Fruit fly (Drosophila melanogaster): ENCODE results near the gene Hex-A.

Hex-A gene

dm6 chrX:9578696-9579509, 6.6 kb upstream of the Hex-A start:
- TF ChIP-seq EcR (GFP tag; optimal IDR thresholded peaks at IDR 0.05) (peak; percentile 83), CG15710 (tag; optimal IDR thresholded peaks at IDR 0.05) (peak; percentile 99), CG34367 (tag; optimal IDR thresholded peaks at IDR 0.05) (peak; percentile 98), CG8301 (tag; optimal IDR thresholded peaks at IDR 0.05) (peak; percentile 99), CG14655 (GFP tag; optimal IDR thresholded peaks at IDR 0.05) (peak; percentile 99), Ets98B (GFP tag; IDR thresholded peaks at IDR 0.05) (peak; percentile 99), CG8159 (tag; optimal IDR thresholded peaks at IDR 0.05) (peak; percentile 98), CG13204 (GFP tag; optimal IDR thresholded peaks at IDR 0.05) (peak; percentile 94), CG4496 (GFP tag; IDR thresholded peaks at IDR 0.05) (peak; percentile 99), fd96Ca (GFP tag; IDR thresholded peaks at IDR 0.05) (peak; percentile 99), CG32121 (GFP tag; IDR thresholded peaks at IDR 0.05) (peak; percentile 97), Pif1A (GFP tag; optimal IDR thresholded peaks at IDR 0.05) (peak; percentile 99), D1 (tag; optimal IDR thresholded peaks at IDR 0.05) (peak; percentile 94), rn (GFP tag; IDR thresholded peaks at IDR 0.05) (peak; percentile 97), CG9948 (tag; optimal IDR thresholded peaks at IDR 0.05) (peak; percentile 98), CG12605 (GFP tag; IDR thresholded peaks at IDR 0.05) (peak; percentile 97), CG17806 (tag; optimal IDR thresholded peaks at IDR 0.05) (peak; percentile 99), CG10348 (GFP tag; IDR thresholded peaks at IDR 0.05) (peak; percentile 92), gl (tag; optimal IDR thresholded peaks at IDR 0.05) (peak; percentile 97), Snoo (tag; optimal IDR thresholded peaks at IDR 0.05) (peak; percentile 99), Pif1B (GFP tag; optimal IDR thresholded peaks at IDR 0.05) (peak; percentile 99)

dm6 chrX:9579918-9580521, 5.5 kb upstream of the Hex-A start, which contains the start of gene LPCAT:
Gene LPCAT, minus strand, starts transcription at chrX:9579987.
- TF ChIP-seq CG14655 (GFP tag; optimal IDR thresholded peaks at IDR 0.05) (peak; percentile 34), CG8301 (tag; optimal IDR thresholded peaks at IDR 0.05) (peak; percentile 27), CG4496 (GFP tag; IDR thresholded peaks at IDR 0.05) (peak; percentile 84), Pif1A (GFP tag; optimal IDR thresholded peaks at IDR 0.05) (peak; percentile 43), Pif1B (GFP tag; optimal IDR thresholded peaks at IDR 0.05) (no peak), rn (GFP tag; IDR thresholded peaks at IDR 0.05) (peak; percentile 56), Ets98B (GFP tag; IDR thresholded peaks at IDR 0.05) (peak; percentile 56), gl (tag; optimal IDR thresholded peaks at IDR 0.05) (no peak), CG34367 (tag; optimal IDR thresholded peaks at IDR 0.05) (no peak), CG12605 (GFP tag; IDR thresholded peaks at IDR 0.05) (no peak), CG17806 (tag; optimal IDR thresholded peaks at IDR 0.05) (peak; percentile 58), EcR (GFP tag; optimal IDR thresholded peaks at IDR 0.05) (no peak), Snoo (tag; optimal IDR thresholded peaks at IDR 0.05) (peak; percentile 63), CG8159 (tag; optimal IDR thresholded peaks at IDR 0.05) (peak; percentile 68), CG13204 (GFP tag; optimal IDR thresholded peaks at IDR 0.05) (no peak), D1 (tag; optimal IDR thresholded peaks at IDR 0.05) (no peak), CG10348 (GFP tag; IDR thresholded peaks at IDR 0.05) (0 out of 2 replicates have a peak, but pooled peaks have one; percentile 18), fd96Ca (GFP tag; IDR thresholded peaks at IDR 0.05) (peak; percentile 77), CG9948 (tag; optimal IDR thresholded peaks at IDR 0.05) (peak; percentile 43), CG15710 (tag; optimal IDR thresholded peaks at IDR 0.05) (peak; percentile 34), CG32121 (GFP tag; IDR thresholded peaks at IDR 0.05) (peak; percentile 63)

dm6 chrX:9580544-9580943, 4.9 kb upstream of the Hex-A start:
- no peak for TF ChIP-seq Snoo (tag; optimal IDR thresholded peaks at IDR 0.05)
- 0 out of 3 replicates have a peak, but pooled peaks have one; percentile 11 for TF ChIP-seq CG4496 (GFP tag; IDR thresholded peaks at IDR 0.05)
- peak; percentile 9; the same call in 1 of the 3 replicates for TF ChIP-seq fd96Ca (GFP tag; IDR thresholded peaks at IDR 0.05)
- peak; percentile 92 for TF ChIP-seq EcR (GFP tag; optimal IDR thresholded peaks at IDR 0.05)

- TF ChIP-seq CG8159 (tag; optimal IDR thresholded peaks at IDR 0.05): no peak
- no peak for TF ChIP-seq CG10348 (GFP tag; IDR thresholded peaks at IDR 0.05)
- no peak for TF ChIP-seq gl (tag; optimal IDR thresholded peaks at IDR 0.05)
- no peak for TF ChIP-seq CG32121 (GFP tag; IDR thresholded peaks at IDR 0.05)
- TF ChIP-seq CG8301 (tag; optimal IDR thresholded peaks at IDR 0.05): no peak
- no peak for TF ChIP-seq Ets98B (GFP tag; IDR thresholded peaks at IDR 0.05)
- TF ChIP-seq D1 (tag; optimal IDR thresholded peaks at IDR 0.05): no peak
- TF ChIP-seq CG13204 (GFP tag; optimal IDR thresholded peaks at IDR 0.05): peak; percentile 6
- TF ChIP-seq Snoo (tag; optimal IDR thresholded peaks at IDR 0.05): peak; percentile 6
- no peak for TF ChIP-seq rn (GFP tag; IDR thresholded peaks at IDR 0.05)
- TF ChIP-seq Pif1B (GFP tag; optimal IDR thresholded peaks at IDR 0.05): no peak
- no peak for TF ChIP-seq CG15710 (tag; optimal IDR thresholded peaks at IDR 0.05)
- TF ChIP-seq Pif1A (GFP tag; optimal IDR thresholded peaks at IDR 0.05): no peak
- TF ChIP-seq CG4496 (GFP tag; IDR thresholded peaks at IDR 0.05): 0 out of 3 replicates have a peak, but pooled peaks have one; percentile 8
- no peak for TF ChIP-seq CG14655 (GFP tag; optimal IDR thresholded peaks at IDR 0.05)
- TF ChIP-seq CG12605 (GFP tag; IDR thresholded peaks at IDR 0.05): no peak
- TF ChIP-seq CG34367 (tag; optimal IDR thresholded peaks at IDR 0.05): no peak
- TF ChIP-seq EcR (GFP tag; optimal IDR thresholded peaks at IDR 0.05): peak; percentile 79
Measured at dm6 chrX:9581869-9582268, 3.6 kb upstream of the Hex-A start.

dm6 chrX:9582659-9583317, 2.7 kb upstream of the Hex-A start:
- TF ChIP-seq Pif1A (GFP tag; optimal IDR thresholded peaks at IDR 0.05): peak; percentile 34
- TF ChIP-seq Snoo (tag; optimal IDR thresholded peaks at IDR 0.05): peak; percentile 53
- no peak for TF ChIP-seq CG12605 (GFP tag; IDR thresholded peaks at IDR 0.05)
- TF ChIP-seq gl (tag; optimal IDR thresholded peaks at IDR 0.05): peak; percentile 28
- peak; percentile 73 for TF ChIP-seq CG8301 (tag; optimal IDR thresholded peaks at IDR 0.05)
- TF ChIP-seq CG17806 (tag; optimal IDR thresholded peaks at IDR 0.05): peak; percentile 63
- no peak for TF ChIP-seq EcR (GFP tag; optimal IDR thresholded peaks at IDR 0.05)
- peak; percentile 27 for TF ChIP-seq Pif1B (GFP tag; optimal IDR thresholded peaks at IDR 0.05)
- TF ChIP-seq CG15710 (tag; optimal IDR thresholded peaks at IDR 0.05): peak; percentile 69
- TF ChIP-seq D1 (tag; optimal IDR thresholded peaks at IDR 0.05): no peak
- peak; percentile 21; the same call in 1 of the 2 replicates for TF ChIP-seq Ets98B (GFP tag; IDR thresholded peaks at IDR 0.05)
- 0 out of 2 replicates have a peak, but pooled peaks have one; percentile 20 for TF ChIP-seq CG32121 (GFP tag; IDR thresholded peaks at IDR 0.05)
- peak; percentile 69 for TF ChIP-seq CG9948 (tag; optimal IDR thresholded peaks at IDR 0.05)
- peak; percentile 68 for TF ChIP-seq CG34367 (tag; optimal IDR thresholded peaks at IDR 0.05)
- TF ChIP-seq rn (GFP tag; IDR thresholded peaks at IDR 0.05): no peak
- TF ChIP-seq CG8159 (tag; optimal IDR thresholded peaks at IDR 0.05): peak; percentile 82
- peak; percentile 82 for TF ChIP-seq CG14655 (GFP tag; optimal IDR thresholded peaks at IDR 0.05)
- TF ChIP-seq CG13204 (GFP tag; optimal IDR thresholded peaks at IDR 0.05): no peak
- peak; percentile 49; the same call in 1 of the 3 replicates for TF ChIP-seq CG4496 (GFP tag; IDR thresholded peaks at IDR 0.05)
- no peak for TF ChIP-seq CG10348 (GFP tag; IDR thresholded peaks at IDR 0.05)
- TF ChIP-seq fd96Ca (GFP tag; IDR thresholded peaks at IDR 0.05): no peak
